Fruit fly (Drosophila melanogaster): ENCODE results near the gene BBS1.
A peak's percentile ranks its signal among the peaks of the same experiment; 100 is the strongest.

BBS1 gene

DNA sequence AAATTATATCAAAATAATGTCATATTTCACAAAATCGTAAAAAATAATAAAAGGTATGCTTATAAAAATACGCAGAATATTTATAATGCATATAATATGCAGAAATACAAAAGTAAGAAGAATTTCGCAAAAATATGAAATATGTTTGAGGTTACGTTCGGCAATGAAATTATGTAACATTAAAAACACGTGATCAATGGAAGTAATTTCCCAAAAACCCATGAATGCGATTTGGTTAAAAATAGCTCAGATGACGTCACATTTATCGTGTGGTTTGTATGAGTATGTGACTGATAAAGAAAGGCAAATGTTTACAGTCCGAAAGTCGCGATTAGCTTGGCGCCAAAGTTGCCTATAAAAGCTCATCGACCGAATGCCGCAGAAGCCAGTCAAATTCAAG is 32.0 kb downstream of the BBS1 start, which contains the start of gene CG8620:
TSS of gene CG8620 (plus strand) at position 387 of the 400 bp plus-strand sequence.
- TF ChIP-seq vri (GFP tag; optimal IDR thresholded peaks at IDR 0.05) (peak; percentile 50), CG3032 (tag; optimal IDR thresholded peaks at IDR 0.05) (no peak)

DNA sequence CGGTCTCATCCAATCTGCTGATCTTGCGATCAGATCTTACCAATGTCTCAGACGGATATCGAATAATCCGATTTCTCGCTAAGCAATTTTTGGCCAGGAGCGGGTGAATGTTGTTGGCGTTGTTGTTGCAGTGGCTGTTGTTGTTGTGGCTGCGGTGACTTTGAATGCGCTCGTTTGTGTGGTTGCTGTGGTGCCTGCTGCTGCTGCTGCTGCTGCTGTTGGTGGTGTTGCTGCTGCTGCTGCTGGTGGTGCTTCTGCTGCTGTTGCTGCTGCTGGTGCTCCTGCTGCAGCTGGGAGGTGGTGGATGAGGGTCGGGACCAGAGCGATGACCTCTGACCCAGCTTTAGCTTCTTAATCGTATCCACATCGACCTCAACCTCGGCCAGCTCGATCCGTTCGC is 35.6 kb downstream of the BBS1 start:
- TF ChIP-seq Smox (GFP tag; optimal IDR thresholded peaks at IDR 0.05) (no peak), Eip78C (GFP tag) (no peak), cyc (GFP tag; optimal IDR thresholded peaks at IDR 0.05) (no peak), dsx (GFP tag; optimal IDR thresholded peaks at IDR 0.05; ENCODE audit: poor library complexity, severe bottlenecking) (no peak), Ets21C (GFP tag; optimal IDR thresholded peaks at IDR 0.05) (no peak), pdm3 (GFP tag; optimal IDR thresholded peaks at IDR 0.05) (no peak), CG6854 (GFP tag; optimal IDR thresholded peaks at IDR 0.05) (no peak), CG8119 (GFP tag; IDR thresholded peaks at IDR 0.05) (no peak), CG1621 (tag; optimal IDR thresholded peaks at IDR 0.05) (no peak), svp (GFP tag) (no peak), vri (GFP tag; optimal IDR thresholded peaks at IDR 0.05) (no peak), CG8319 (GFP tag; optimal IDR thresholded peaks at IDR 0.05) (no peak)

- TF ChIP-seq Smox (GFP tag; optimal IDR thresholded peaks at IDR 0.05) = no peak
- TF ChIP-seq Ets21C (GFP tag; optimal IDR thresholded peaks at IDR 0.05) = no peak
- no peak for TF ChIP-seq Hr4 (GFP tag; optimal IDR thresholded peaks at IDR 0.05)
- no peak for TF ChIP-seq CG10631 (GFP tag; optimal IDR thresholded peaks at IDR 0.05)
These were observed 36.2 kb downstream of the BBS1 start for dm6 chr3L:7161924-7162323.
